Worm (Caenorhabditis elegans): ENCODE data around the gene algn-12.

DNA sequence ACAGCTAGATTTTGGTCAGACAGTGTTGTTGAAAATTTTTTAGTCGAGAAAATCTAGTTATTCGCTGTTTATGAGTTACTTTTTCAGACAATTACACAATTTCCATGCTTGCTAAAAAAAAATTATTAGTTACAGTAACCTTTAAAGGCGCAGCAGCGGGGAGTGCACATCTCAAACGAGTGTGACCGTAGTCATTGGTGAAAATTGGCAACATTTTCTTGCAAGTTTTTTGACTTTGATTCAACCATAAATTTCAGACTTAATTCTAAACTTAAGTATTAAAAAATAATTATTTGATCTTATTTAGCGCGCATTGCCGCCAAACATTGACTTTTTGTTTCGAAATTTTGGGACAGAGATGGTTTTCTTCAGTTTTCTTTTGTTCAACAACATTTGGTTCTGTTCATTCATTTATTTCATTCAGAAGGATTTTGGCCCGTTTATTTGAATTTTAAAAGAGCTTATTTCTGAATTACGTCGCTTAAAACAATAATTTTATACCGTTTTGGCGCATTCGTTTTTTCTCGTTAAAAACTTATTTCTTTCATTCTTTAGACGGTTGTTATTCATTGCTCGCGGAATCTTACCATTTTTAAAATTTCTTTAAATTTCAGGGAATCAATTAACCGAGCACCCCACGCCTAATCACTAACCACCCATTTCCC lies 6.0 kb upstream of the algn-12 start, which contains the start of gene oma-2:
- no peak for TF ChIP-seq ceh-19 (GFP tag; optimal IDR thresholded peaks at IDR 0.05)
- no peak for TF ChIP-seq npax-4 (tag; optimal IDR thresholded peaks at IDR 0.05)
- no peak for TF ChIP-seq pqm-1 (tag; optimal IDR thresholded peaks at IDR 0.05)
- no peak for TF ChIP-seq elt-2 (tag; optimal IDR thresholded peaks at IDR 0.05)
